Worm (Caenorhabditis elegans): ENCODE measurements around the gene cld-1.

cld-1 gene

DNA sequence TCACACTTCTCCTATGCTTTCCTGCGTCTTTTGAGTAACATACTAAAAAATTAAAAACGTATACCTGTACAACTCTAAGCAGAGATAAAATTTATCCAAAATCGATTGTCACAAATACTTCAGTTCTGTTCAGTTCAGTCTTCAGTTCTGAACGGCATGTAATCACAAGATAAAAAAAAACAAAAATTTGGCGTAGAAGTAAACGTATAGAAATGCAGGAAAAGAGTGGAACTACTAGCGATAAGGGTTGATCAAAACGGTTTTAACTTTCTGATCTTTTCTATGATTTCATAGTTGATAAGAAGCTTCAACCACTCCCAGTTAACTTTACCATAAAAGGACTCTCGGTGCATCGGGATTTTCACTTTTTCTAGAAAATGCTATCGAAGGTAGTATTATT lies 29.0 kb upstream of the cld-1 start, which contains the start of gene dod-22:
Gene dod-22 (plus strand): TSS at position 301 of the 400 bp plus-strand sequence.
- TF ChIP-seq drap-1 (GFP tag; optimal IDR thresholded peaks at IDR 0.05) (no peak), unc-62 (GFP tag; optimal IDR thresholded peaks at IDR 0.05) (no peak), pha-4 (tag; optimal IDR thresholded peaks at IDR 0.05) (no peak), sptf-1 (tag; optimal IDR thresholded peaks at IDR 0.05) (no peak), lsy-2 (tag; optimal IDR thresholded peaks at IDR 0.05) (no peak), mls-2 (tag; optimal IDR thresholded peaks at IDR 0.05) (no peak), cnd-1 (tag; optimal IDR thresholded peaks at IDR 0.05) (no peak), tbx-8 (GFP tag; optimal IDR thresholded peaks at IDR 0.05) (no peak), nhr-2 (tag; optimal IDR thresholded peaks at IDR 0.05) (no peak), elt-1 (tag; optimal IDR thresholded peaks at IDR 0.05; ENCODE audit: borderline replicate concordance, insufficient read depth) (no peak), flh-1 (GFP tag; optimal IDR thresholded peaks at IDR 0.05) (no peak), ceh-39 (tag; optimal IDR thresholded peaks at IDR 0.05) (no peak), zip-8 (tag; optimal IDR thresholded peaks at IDR 0.05) (no peak), M03D4.4 (tag; optimal IDR thresholded peaks at IDR 0.05) (no peak), blmp-1 (tag; optimal IDR thresholded peaks at IDR 0.05) (no peak), lin-13 (tag; optimal IDR thresholded peaks at IDR 0.05) (no peak)

DNA sequence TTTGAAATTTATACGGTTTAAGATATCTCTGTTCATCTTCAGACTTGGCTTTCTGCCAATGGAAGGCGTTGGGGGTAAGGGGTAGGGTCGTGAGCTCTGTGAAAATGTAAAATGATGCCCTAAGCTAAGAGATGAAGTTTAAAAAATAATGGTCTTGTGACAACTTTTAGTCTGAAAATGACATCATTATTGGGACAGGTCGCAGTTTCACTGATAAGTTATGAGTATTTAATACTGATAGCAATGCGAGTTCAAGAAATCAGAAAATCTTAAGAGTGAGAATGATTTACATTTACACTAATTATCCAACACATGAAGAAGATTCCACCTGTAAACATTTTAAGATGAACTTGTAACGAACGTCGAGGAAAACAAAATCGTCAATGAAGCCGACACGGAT lies 28.6 kb upstream of the cld-1 start:
- TF ChIP-seq cnd-1 (tag; optimal IDR thresholded peaks at IDR 0.05) (no peak), nhr-12 (tag; optimal IDR thresholded peaks at IDR 0.05) (no peak), lsy-2 (tag; optimal IDR thresholded peaks at IDR 0.05) (no peak), lin-32 (GFP tag; optimal IDR thresholded peaks at IDR 0.05) (no peak), hlh-1 (tag; optimal IDR thresholded peaks at IDR 0.05) (no peak), ham-2 (GFP tag; optimal IDR thresholded peaks at IDR 0.05) (no peak), drap-1 (GFP tag; optimal IDR thresholded peaks at IDR 0.05) (no peak), ceh-83 (GFP tag; optimal IDR thresholded peaks at IDR 0.05) (no peak)

DNA sequence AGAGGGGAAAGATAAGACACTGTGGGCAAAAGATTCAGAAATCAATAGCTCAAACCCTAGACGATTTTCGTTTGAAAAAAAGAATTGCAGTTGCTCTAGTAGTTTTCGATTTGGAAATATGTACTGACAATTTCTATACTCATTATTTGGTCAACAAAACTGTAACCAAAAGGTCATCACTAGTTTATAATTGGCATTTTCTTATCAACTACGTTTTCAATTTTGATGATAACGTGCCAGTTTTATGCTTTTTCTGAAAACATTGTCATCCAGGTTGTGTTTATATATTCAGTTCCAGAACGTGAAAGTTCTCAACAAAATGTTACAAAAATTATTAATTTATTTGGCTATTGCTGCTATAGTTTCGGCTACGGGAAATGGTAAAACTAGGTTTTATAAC lies 26.5 kb upstream of the cld-1 start, which contains the start of gene F55G11.8:
Gene F55G11.8 (plus strand): TSS at position 245 of the 400 bp plus-strand sequence.
- no peak for TF ChIP-seq mls-2 (tag; optimal IDR thresholded peaks at IDR 0.05)
- no peak for TF ChIP-seq elt-1 (tag; optimal IDR thresholded peaks at IDR 0.05; ENCODE audit: borderline replicate concordance, insufficient read depth)
- TF ChIP-seq lin-32 (GFP tag; optimal IDR thresholded peaks at IDR 0.05), result no peak
- no peak for TF ChIP-seq ces-1 (GFP tag; optimal IDR thresholded peaks at IDR 0.05)
- no peak for TF ChIP-seq ceh-39 (tag; optimal IDR thresholded peaks at IDR 0.05)
- no peak for TF ChIP-seq nhr-2 (tag; optimal IDR thresholded peaks at IDR 0.05)
- no peak for TF ChIP-seq ztf-11 (tag; optimal IDR thresholded peaks at IDR 0.05)

DNA sequence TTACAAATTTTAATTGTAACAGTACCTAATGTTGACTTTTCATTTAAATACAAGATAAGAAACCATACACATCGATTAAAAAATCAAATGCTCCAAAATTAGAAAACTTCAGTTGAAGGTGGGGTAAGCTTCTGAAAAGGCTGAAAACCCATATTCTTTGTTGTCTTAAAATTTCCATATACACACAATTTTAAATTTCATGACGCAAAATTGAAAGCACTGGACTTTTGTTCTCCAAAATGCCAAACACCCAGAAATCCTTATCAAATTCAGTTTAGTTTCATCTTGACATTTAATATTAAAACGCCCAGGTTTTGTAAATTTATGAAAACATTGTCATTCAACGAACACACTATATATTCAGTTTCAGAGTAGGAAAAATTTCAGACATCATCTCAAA lies 24.1 kb upstream of the cld-1 start, which contains the start of gene F55G11.7:
Gene F55G11.7 (plus strand): TSS at position 301 of the 400 bp plus-strand sequence.
- TF ChIP-seq pha-4 (tag; optimal IDR thresholded peaks at IDR 0.05) (no peak), lin-32 (GFP tag; optimal IDR thresholded peaks at IDR 0.05) (no peak), hlh-1 (tag; optimal IDR thresholded peaks at IDR 0.05) (no peak)

DNA sequence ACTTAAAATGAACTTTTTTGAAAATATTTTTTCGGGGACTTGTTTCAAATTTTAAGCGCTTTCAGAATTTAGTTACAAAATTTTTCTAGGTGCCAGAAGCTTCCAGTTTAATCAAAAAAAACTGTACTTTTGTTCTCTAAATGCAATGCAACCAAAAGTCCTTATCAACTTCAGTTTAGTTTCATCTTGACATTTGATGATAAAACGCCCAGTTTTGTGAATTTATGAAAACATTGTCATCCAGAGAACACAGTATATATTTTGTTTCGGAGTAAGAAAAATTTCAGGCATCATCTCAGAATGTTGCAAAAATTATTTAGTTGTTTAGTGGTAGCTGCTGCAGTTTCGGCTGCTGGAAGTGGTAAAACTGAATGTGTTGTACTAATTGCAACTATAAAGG lies 21.7 kb upstream of the cld-1 start, which contains the start of gene F55G11.6:
Gene F55G11.6 (plus strand): TSS at position 301 of the 400 bp plus-strand sequence.
- no peak for TF ChIP-seq lin-32 (GFP tag; optimal IDR thresholded peaks at IDR 0.05)
- no peak for TF ChIP-seq nhr-237 (tag; optimal IDR thresholded peaks at IDR 0.05)
- TF ChIP-seq nhr-28 (tag; optimal IDR thresholded peaks at IDR 0.05), result no peak
- TF ChIP-seq ces-1 (GFP tag; optimal IDR thresholded peaks at IDR 0.05), result no peak
- no peak for TF ChIP-seq ceh-83 (GFP tag; optimal IDR thresholded peaks at IDR 0.05)
- TF ChIP-seq bed-3 (GFP tag; optimal IDR thresholded peaks at IDR 0.05), result no peak
- no peak for TF ChIP-seq ceh-43 (GFP tag; optimal IDR thresholded peaks at IDR 0.05)
- no peak for TF ChIP-seq sem-2 (GFP tag; optimal IDR thresholded peaks at IDR 0.05)
- TF ChIP-seq lin-13 (tag; optimal IDR thresholded peaks at IDR 0.05), result no peak
- no peak for TF ChIP-seq unc-120 (tag; optimal IDR thresholded peaks at IDR 0.05; ENCODE audit: poor library complexity, severe bottlenecking)
- TF ChIP-seq mls-2 (tag; optimal IDR thresholded peaks at IDR 0.05), result no peak
- no peak for TF ChIP-seq blmp-1 (tag; optimal IDR thresholded peaks at IDR 0.05)
- no peak for TF ChIP-seq ztf-11 (tag; optimal IDR thresholded peaks at IDR 0.05)
- TF ChIP-seq pha-4 (tag; optimal IDR thresholded peaks at IDR 0.05), result no peak
- TF ChIP-seq mep-1 (tag; optimal IDR thresholded peaks at IDR 0.05), result no peak
- no peak for TF ChIP-seq M03D4.4 (tag; optimal IDR thresholded peaks at IDR 0.05)
- no peak for TF ChIP-seq nhr-2 (tag; optimal IDR thresholded peaks at IDR 0.05)
- no peak for TF ChIP-seq cnd-1 (tag; optimal IDR thresholded peaks at IDR 0.05)
- TF ChIP-seq hlh-1 (tag; optimal IDR thresholded peaks at IDR 0.05), result no peak
